Worm (Caenorhabditis elegans) whole organism, late embryonic: Measurements from ENCODE around the gene Y38H6A.3.

Source experiments
- dve-1 ChIP-seq: sonication (generic microtip); optimal IDR thresholded peaks from 2 replicates; lab custom pipeline; 2017; ENCODE audit warnings: antibody characterized with exemption, mild to moderate bottlenecking, missing genetic modification characterization, missing compliant biosample characterization
- nfya-1 ChIP-seq: sonication (generic microtip); optimal IDR thresholded peaks from 2 replicates; lab custom pipeline; 2017; ENCODE audit warnings: missing genetic modification characterization, mild to moderate bottlenecking, missing compliant biosample characterization, antibody characterized with exemption, moderate library complexity
- unc-55 ChIP-seq: sonication (generic microtip); optimal IDR thresholded peaks from 2 replicates; lab custom pipeline; 2017; ENCODE audit warnings: missing biosample characterization, missing genetic modification reagents, missing genetic modification characterization

- no peak for TF ChIP-seq nfya-1 (tag; lab: Kevin White, UChicago)
- no peak for TF ChIP-seq unc-55 (GFP tag; lab: Kevin White, UChicago)
- no peak for TF ChIP-seq dve-1 (tag; lab: Kevin White, UChicago)
Observed at ce11 chrV:20338020-20338419, 7.0 kb upstream of the Y38H6A.3 start.
